Worm (Caenorhabditis elegans) whole organism, young adult: ENCODE measurements around the gene pgm-1.

Experiments used
- Y79H2A.3 ChIP-seq: fragments of 200-800 bp; sonication (Bioruptor generic); conservative IDR thresholded peaks from 2 replicates; pipeline ENCODE4 v1.3.6; 2022; ENCODE audit warnings: missing genetic modification reagents, missing genetic modification characterization, missing compliant biosample characterization
- ama-1 ChIP-seq, 3 experiments: fragments of 150-350 bp in 1 of 3; sonication (generic microtip) in 2 of 3; optimal IDR thresholded peaks; 2 replicates each; lab custom pipeline; 2014 to 2018; ENCODE audit warnings: missing biosample characterization in 2 of 3, missing genetic modification characterization in 2 of 3, missing genetic modification reagents in 2 of 3
- aptf-2 ChIP-seq: fragments of 200-800 bp; sonication (Bioruptor generic); conservative IDR thresholded peaks from 2 replicates; pipeline ENCODE4 v1.3.6; 2022; ENCODE audit warnings: missing genetic modification reagents, missing genetic modification characterization, missing compliant biosample characterization
- dpff-1 ChIP-seq: sonication (generic microtip); optimal IDR thresholded peaks from 2 replicates; lab custom pipeline; 2017; ENCODE audit warnings: mild to moderate bottlenecking, missing genetic modification characterization, missing compliant biosample characterization
- lsy-27 ChIP-seq: sonication (generic microtip); optimal IDR thresholded peaks from 2 replicates; lab custom pipeline; 2017; ENCODE audit warnings: missing genetic modification characterization, mild to moderate bottlenecking, missing compliant biosample characterization, antibody characterized with exemption, missing genotype, borderline replicate concordance; ENCODE audit not compliant: insufficient read depth
- nfya-1 ChIP-seq: sonication (generic microtip); optimal IDR thresholded peaks from 2 replicates; lab custom pipeline; 2017; ENCODE audit warnings: antibody characterized with exemption, missing compliant biosample characterization, missing genetic modification characterization, borderline replicate concordance; ENCODE audit not compliant: insufficient read depth
- pbrm-1 ChIP-seq: fragments of 200-800 bp; sonication (Bioruptor generic); IDR thresholded peaks from 2 replicates; pipeline ENCODE4 v1.3.6; 2022; ENCODE audit warnings: missing genetic modification reagents, missing genetic modification characterization, missing compliant biosample characterization
- snpc-3.4 ChIP-seq: sonication (generic microtip); optimal IDR thresholded peaks from 2 replicates; lab custom pipeline; 2017; ENCODE audit warnings: missing genetic modification characterization, mild to moderate bottlenecking, missing compliant biosample characterization, antibody characterized with exemption, moderate library complexity, missing genotype, missing genetic modification reagents
- unc-62 ChIP-seq: fragments of 150-350 bp; optimal IDR thresholded peaks from 2 replicates; lab custom pipeline; 2014; ENCODE audit warnings: missing biosample characterization, missing genetic modification reagents, missing genetic modification characterization

DNA sequence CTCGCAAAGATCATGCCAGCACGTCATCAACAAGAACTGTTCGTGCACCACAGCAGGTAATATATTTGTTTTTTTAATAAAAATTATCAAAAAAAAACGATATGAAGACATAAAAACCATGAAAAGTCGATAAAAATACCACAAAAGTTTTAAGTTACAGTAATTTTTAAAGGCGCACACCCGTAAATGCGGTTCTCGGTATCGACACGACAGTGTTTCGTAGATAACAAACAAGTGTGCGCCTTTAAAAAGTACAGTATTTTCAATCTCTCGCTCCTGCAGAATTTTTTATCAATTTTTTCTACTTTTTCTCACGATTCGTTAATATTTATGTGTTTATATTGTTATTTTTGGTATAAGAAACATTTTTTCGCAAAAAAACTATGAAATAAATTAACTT, 16.1 kb downstream of the pgm-1 start:
- TF ChIP-seq lsy-27: no peak
- no peak for TF ChIP-seq dpff-1 (tag; lab: Kevin White, UChicago)
- TF ChIP-seq nfya-1 (tag; lab: Kevin White, UChicago): no peak
- TF ChIP-seq aptf-2 (GFP tag; lab: Robert Waterston, UW): no peak
- no peak for TF ChIP-seq Y79H2A.3 (GFP tag; lab: Robert Waterston, UW)
- no peak for TF ChIP-seq unc-62 (GFP tag; lab: Kevin White, UChicago)
- no peak for TF ChIP-seq pbrm-1
- no peak for TF ChIP-seq ama-1 (optimal IDR thresholded peaks at IDR 0.05; lab: Kevin White, UChicago)
- TF ChIP-seq ama-1 (GFP tag; optimal IDR thresholded peaks at IDR 0.05; lab: Kevin White, UChicago): no peak
- no peak for TF ChIP-seq snpc-3.4
